Fruit fly (Drosophila melanogaster) whole organism, embryonic: ENCODE data around the gene L2HGDH.
A peak's percentile ranks its signal among the peaks of the same experiment; 100 is the strongest.

Experiments
- CG10274 ChIP-seq: fragments of 200-800 bp; sonication (Bioruptor generic); optimal IDR thresholded peaks from 3 replicates; lab custom pipeline; 2017; ENCODE audit warnings: missing biosample characterization, mild to moderate bottlenecking, missing genetic modification characterization
- CG10366 ChIP-seq: fragments of 200-800 bp; sonication (Bioruptor generic); IDR thresholded peaks from 2 replicates; pipeline ENCODE4 v1.3.6; 2022; ENCODE audit warnings: missing biosample characterization, missing genetic modification characterization
- CG10543 ChIP-seq: fragments of 200-800 bp; sonication (Bioruptor generic); optimal IDR thresholded peaks from 3 replicates; lab custom pipeline; 2017; ENCODE audit warnings: missing biosample characterization, mild to moderate bottlenecking, missing genetic modification characterization, moderate library complexity
- CG11093 ChIP-seq: fragments of 200-800 bp; sonication (Bioruptor generic); IDR thresholded peaks from 3 replicates; pipeline ENCODE4 v1.3.6; 2022; ENCODE audit warnings: missing biosample characterization, missing genetic modification characterization
- CG11560 ChIP-seq: fragments of 200-800 bp; sonication (Bioruptor generic); IDR thresholded peaks from 3 replicates; pipeline ENCODE4 v1.3.6; 2022; ENCODE audit warnings: missing biosample characterization, missing genetic modification characterization
- CG1529 ChIP-seq: fragments of 200-800 bp; sonication (Bioruptor generic); optimal IDR thresholded peaks from 3 replicates; lab custom pipeline; 2018; ENCODE audit warnings: missing biosample characterization, missing genetic modification characterization
- CG17328 ChIP-seq: fragments of 200-800 bp; sonication (Bioruptor generic); IDR thresholded peaks from 2 replicates; pipeline ENCODE4 v1.3.6; 2022; ENCODE audit warnings: missing biosample characterization, missing genetic modification characterization
- CG17385 ChIP-seq: fragments of 200-800 bp; sonication (Bioruptor generic); optimal IDR thresholded peaks from 3 replicates; lab custom pipeline; 2018; ENCODE audit warnings: missing biosample characterization, mild to moderate bottlenecking, missing genetic modification characterization
- CG17802 ChIP-seq: fragments of 200-800 bp; sonication (Bioruptor generic); optimal IDR thresholded peaks from 2 replicates; lab custom pipeline; 2018; ENCODE audit warnings: missing biosample characterization, mild to moderate bottlenecking, missing genetic modification characterization, moderate library complexity
- CG17912 ChIP-seq: fragments of 200-800 bp; sonication (Bioruptor generic); optimal IDR thresholded peaks from 2 replicates; lab custom pipeline; 2018; ENCODE audit warnings: missing biosample characterization, mild to moderate bottlenecking, missing genetic modification characterization
- CG2129 ChIP-seq: fragments of 200-800 bp; sonication (Bioruptor generic); IDR thresholded peaks from 2 replicates; pipeline ENCODE4 v1.3.6; 2022; ENCODE audit warnings: missing biosample characterization, missing genetic modification characterization; ENCODE audit not compliant: partially characterized antibody
- CG30403 ChIP-seq: fragments of 200-800 bp; sonication (Bioruptor generic); optimal IDR thresholded peaks from 3 replicates; lab custom pipeline; 2016; ENCODE audit warnings: missing biosample characterization, missing genetic modification characterization
- CG3847 ChIP-seq: fragments of 200-800 bp; sonication (Bioruptor generic); IDR thresholded peaks from 2 replicates; pipeline ENCODE4 v1.3.6; 2022; ENCODE audit warnings: missing biosample characterization, missing genetic modification characterization
- CG4617 ChIP-seq: fragments of 200-800 bp; sonication (Bioruptor generic); optimal IDR thresholded peaks from 3 replicates; lab custom pipeline; 2016; ENCODE audit warnings: missing biosample characterization, missing genetic modification characterization, borderline replicate concordance
- CG5180 ChIP-seq: fragments of 200-800 bp; sonication (Bioruptor generic); optimal IDR thresholded peaks from 3 replicates; lab custom pipeline; 2017; ENCODE audit warnings: missing biosample characterization, missing genetic modification characterization, mild to moderate bottlenecking, moderate library complexity, missing genetic modification reagents
- CG6254 ChIP-seq: fragments of 200-800 bp; sonication (Bioruptor generic); optimal IDR thresholded peaks from 3 replicates; lab custom pipeline; 2017; ENCODE audit warnings: mild to moderate bottlenecking, missing biosample characterization, missing genetic modification reagents, missing genetic modification characterization
- CG6654 ChIP-seq: fragments of 200-800 bp; sonication (Bioruptor generic); optimal IDR thresholded peaks from 2 replicates; lab custom pipeline; 2017; ENCODE audit warnings: missing biosample characterization, mild to moderate bottlenecking, missing genetic modification characterization
- CG7271 ChIP-seq: fragments of 200-800 bp; sonication (Bioruptor generic); optimal IDR thresholded peaks from 2 replicates; lab custom pipeline; 2018; ENCODE audit warnings: missing biosample characterization, mild to moderate bottlenecking, missing genetic modification characterization, moderate library complexity
- CG8089 ChIP-seq: fragments of 200-800 bp; sonication (Bioruptor generic); optimal IDR thresholded peaks from 3 replicates; lab custom pipeline; 2016; ENCODE audit warnings: missing biosample characterization, missing genetic modification characterization
- CkIIα-i1 ChIP-seq: fragments of 200-800 bp; sonication (Bioruptor generic); IDR thresholded peaks from 2 replicates; pipeline ENCODE4 v1.3.6; 2022; ENCODE audit warnings: missing biosample characterization, missing genetic modification characterization
- CoRest ChIP-seq: fragments of 200-800 bp; sonication (Bioruptor generic); optimal IDR thresholded peaks from 3 replicates; lab custom pipeline; 2018; ENCODE audit warnings: missing biosample characterization, mild to moderate bottlenecking, missing genetic modification characterization, moderate library complexity
- D19B ChIP-seq: fragments of 200-800 bp; sonication (Bioruptor generic); optimal IDR thresholded peaks from 2 replicates; lab custom pipeline; 2017; ENCODE audit warnings: missing biosample characterization, mild to moderate bottlenecking, missing genetic modification characterization
- Dp ChIP-seq: fragments of 200-800 bp; sonication (Bioruptor generic); optimal IDR thresholded peaks from 2 replicates; lab custom pipeline; 2018; ENCODE audit warnings: missing biosample characterization, mild to moderate bottlenecking, missing genetic modification characterization, moderate library complexity
- Hand ChIP-seq: fragments of 200-800 bp; sonication (Bioruptor generic); optimal IDR thresholded peaks from 2 replicates; lab custom pipeline; 2017; ENCODE audit warnings: mild to moderate bottlenecking, missing biosample characterization, missing genetic modification reagents, missing genetic modification characterization
- Hmr ChIP-seq: fragments of 200-800 bp; sonication (Bioruptor generic); optimal IDR thresholded peaks from 3 replicates; lab custom pipeline; 2017; ENCODE audit warnings: mild to moderate bottlenecking, missing biosample characterization, missing genetic modification reagents, missing genetic modification characterization
- Hr51 ChIP-seq, 2 experiments: fragments of 200-800 bp; sonication (Bioruptor generic); optimal IDR thresholded peaks; 2 replicates in 1 of 2; 3 replicates in 1 of 2; lab custom pipeline; 2016 to 2018; ENCODE audit warnings: missing biosample characterization in 2 of 2, missing genetic modification characterization in 2 of 2, mild to moderate bottlenecking in 1 of 2, moderate library complexity in 1 of 2
- Lhr ChIP-seq: fragments of 200-800 bp; sonication (Bioruptor generic); optimal IDR thresholded peaks from 3 replicates; lab custom pipeline; 2017; ENCODE audit warnings: mild to moderate bottlenecking, missing biosample characterization, missing genetic modification reagents, missing genetic modification characterization
- MBD-R2 ChIP-seq: fragments of 200-800 bp; sonication (Bioruptor generic); IDR thresholded peaks from 2 replicates; pipeline ENCODE4 v1.3.6; 2022; ENCODE audit warnings: missing biosample characterization, missing genetic modification characterization
- Max ChIP-seq: fragments of 200-800 bp; sonication (Bioruptor generic); optimal IDR thresholded peaks from 2 replicates; lab custom pipeline; 2016; ENCODE audit warnings: missing biosample characterization, mild to moderate bottlenecking, missing genetic modification characterization
- NfI ChIP-seq: fragments of 200-800 bp; sonication (Bioruptor generic); optimal IDR thresholded peaks from 3 replicates; lab custom pipeline; 2018; ENCODE audit warnings: missing biosample characterization, mild to moderate bottlenecking, missing genetic modification characterization, moderate library complexity
- Opbp ChIP-seq: fragments of 200-800 bp; sonication (Bioruptor generic); IDR thresholded peaks from 3 replicates; pipeline ENCODE4 v1.3.6; 2022; ENCODE audit warnings: missing biosample characterization, missing genetic modification characterization; ENCODE audit not compliant: partially characterized antibody
- PHDP ChIP-seq: fragments of 200-800 bp; sonication (Bioruptor generic); optimal IDR thresholded peaks from 3 replicates; lab custom pipeline; 2018; ENCODE audit warnings: missing biosample characterization, mild to moderate bottlenecking, missing genetic modification characterization, moderate library complexity
- Rfx ChIP-seq: fragments of 200-800 bp; sonication (Bioruptor generic); IDR thresholded peaks from 2 replicates; pipeline ENCODE4 v1.3.6; 2022; ENCODE audit warnings: missing biosample characterization, missing genetic modification characterization
- Scr ChIP-seq: fragments of 200-800 bp; sonication (Bioruptor generic); IDR thresholded peaks from 2 replicates; pipeline ENCODE4 v1.3.6; 2022; ENCODE audit warnings: missing biosample characterization, missing genetic modification characterization; ENCODE audit not compliant: partially characterized antibody
- Tbp ChIP-seq: fragments of >200 bp; optimal IDR thresholded peaks from 2 replicates; lab custom pipeline; 2018; ENCODE audit warnings: missing biosample characterization, missing genetic modification characterization
- chn ChIP-seq: fragments of 200-800 bp; sonication (Bioruptor generic); optimal IDR thresholded peaks from 2 replicates; lab custom pipeline; 2016; ENCODE audit warnings: missing biosample characterization, missing genetic modification characterization
- gsb ChIP-seq: fragments of 200-800 bp; sonication (Bioruptor generic); IDR thresholded peaks from 2 replicates; pipeline ENCODE4 v1.3.6; 2022; ENCODE audit warnings: missing biosample characterization, missing genetic modification characterization
- h ChIP-seq: fragments of >200 bp; optimal IDR thresholded peaks from 2 replicates; lab custom pipeline; 2017
- jumu ChIP-seq: fragments of 200-800 bp; sonication (Bioruptor generic); optimal IDR thresholded peaks from 3 replicates; lab custom pipeline; 2016; ENCODE audit warnings: missing biosample characterization, missing genetic modification characterization
- kay ChIP-seq: fragments of 200-800 bp; sonication (Bioruptor generic); optimal IDR thresholded peaks from 2 replicates; lab custom pipeline; 2016; ENCODE audit warnings: missing biosample characterization, missing genetic modification characterization
- mam ChIP-seq: fragments of 200-800 bp; sonication (Bioruptor generic); optimal IDR thresholded peaks from 3 replicates; lab custom pipeline; 2016; ENCODE audit warnings: missing biosample characterization, missing genetic modification characterization
- nmo ChIP-seq: fragments of 200-800 bp; sonication (Bioruptor generic); optimal IDR thresholded peaks from 2 replicates; lab custom pipeline; 2018; ENCODE audit warnings: missing biosample characterization, mild to moderate bottlenecking, missing genetic modification characterization, moderate library complexity
- salm ChIP-seq: fragments of 200-800 bp; sonication (Bioruptor generic); optimal IDR thresholded peaks from 2 replicates; lab custom pipeline; 2018; ENCODE audit warnings: missing biosample characterization, mild to moderate bottlenecking, missing genetic modification characterization
- schlank ChIP-seq: fragments of 200-800 bp; sonication (Bioruptor generic); optimal IDR thresholded peaks from 2 replicates; lab custom pipeline; 2018; ENCODE audit warnings: missing biosample characterization, mild to moderate bottlenecking, missing genetic modification characterization
- stwl ChIP-seq: fragments of 200-800 bp; sonication (Bioruptor generic); optimal IDR thresholded peaks from 3 replicates; lab custom pipeline; 2018; ENCODE audit warnings: missing biosample characterization, mild to moderate bottlenecking, missing genetic modification characterization, moderate library complexity
- sug ChIP-seq: fragments of 200-800 bp; optimal IDR thresholded peaks from 2 replicates; lab custom pipeline; 2019; ENCODE audit warnings: missing biosample characterization, mild to moderate bottlenecking, missing genetic modification characterization, moderate library complexity
- tll ChIP-seq, 2 experiments: fragments of 200-800 bp in 1 of 2; fragments of >200 bp in 1 of 2; sonication (Bioruptor generic) in 1 of 2; optimal IDR thresholded peaks; 2 replicates each; lab custom pipeline; 2017 to 2019; ENCODE audit warnings: missing biosample characterization in 2 of 2, missing genetic modification characterization in 2 of 2, mild to moderate bottlenecking in 1 of 2, moderate library complexity in 1 of 2
- tna ChIP-seq: fragments of 200-800 bp; sonication (Bioruptor generic); IDR thresholded peaks from 2 replicates; pipeline ENCODE4 v1.3.6; 2022; ENCODE audit warnings: missing biosample characterization, missing genetic modification characterization; ENCODE audit not compliant: partially characterized antibody
- unpg ChIP-seq: fragments of 200-800 bp; sonication (Bioruptor generic); optimal IDR thresholded peaks from 3 replicates; lab custom pipeline; 2018; ENCODE audit warnings: missing biosample characterization, mild to moderate bottlenecking, missing genetic modification characterization, moderate library complexity
- vvl ChIP-seq: fragments of 200-800 bp; sonication (Bioruptor generic); IDR thresholded peaks from 2 replicates; pipeline ENCODE4 v1.3.6; 2022; ENCODE audit warnings: missing biosample characterization, missing genetic modification characterization

Gene L2HGDH

dm6 chr2L:18966214-18966556, 8.1 kb downstream of the L2HGDH start (continued):
- TF ChIP-seq stwl (tag; lab: Kevin White, UChicago) = peak; percentile 6
- TF ChIP-seq unpg (GFP tag; lab: Kevin White, UChicago) = peak; percentile 79
- TF ChIP-seq Tbp (GFP tag; lab: Kevin White, UChicago) = no peak
- TF ChIP-seq tna (GFP tag; lab: Robert Waterston, UW) = no peak
- TF ChIP-seq CG10366 (GFP tag; lab: Robert Waterston, UW) = peak; percentile 88
- TF ChIP-seq Opbp (GFP tag; lab: Robert Waterston, UW) = no peak
- no peak for TF ChIP-seq CG2129 (GFP tag; lab: Robert Waterston, UW)
- peak; percentile 49 for TF ChIP-seq CG17802
- peak; percentile 92 for TF ChIP-seq vvl (GFP tag; lab: Robert Waterston, UW)
- peak; percentile 15 for TF ChIP-seq salm (tag; lab: Kevin White, UChicago)
- peak; percentile 65 for TF ChIP-seq nmo (GFP tag; lab: Kevin White, UChicago)
- TF ChIP-seq Rfx (GFP tag; lab: Robert Waterston, UW) = peak; percentile 98
- no peak for TF ChIP-seq kay (GFP tag; lab: Kevin White, UChicago)
- TF ChIP-seq CG10543 (GFP tag; lab: Kevin White, UChicago) = peak; percentile 59
- peak; percentile 76; the same call in 2 of the 3 replicates for TF ChIP-seq CG11560 (tag; lab: Robert Waterston, UW)
- peak; percentile 73 for TF ChIP-seq CoRest (tag; lab: Kevin White, UChicago)
- peak; percentile 56 for TF ChIP-seq CG10274 (GFP tag; lab: Kevin White, UChicago)
- no peak for TF ChIP-seq Dp (GFP tag; lab: Kevin White, UChicago)
- peak; percentile 73 for TF ChIP-seq NfI
- peak; percentile 46 for TF ChIP-seq CG7271
- TF ChIP-seq chn = no peak
- TF ChIP-seq sug (tag; lab: Kevin White, UChicago) = peak; percentile 87
- no peak for TF ChIP-seq Scr
- TF ChIP-seq PHDP (tag; lab: Kevin White, UChicago) = peak; percentile 84
- peak; percentile 34 for TF ChIP-seq CG4617
- peak; percentile 91 for TF ChIP-seq gsb (GFP tag; lab: Robert Waterston, UW)
- peak; percentile 49 for TF ChIP-seq schlank (tag; lab: Kevin White, UChicago)
- TF ChIP-seq CG17328 (GFP tag; lab: Robert Waterston, UW) = peak; percentile 85
- TF ChIP-seq Lhr (GFP tag; lab: Kevin White, UChicago) = no peak
- no peak for TF ChIP-seq jumu (GFP tag; lab: Kevin White, UChicago)
- peak; percentile 77 for TF ChIP-seq Hmr (GFP tag; lab: Kevin White, UChicago)
- TF ChIP-seq CG6654 = peak; percentile 30
- TF ChIP-seq CG5180 (GFP tag; lab: Kevin White, UChicago) = no peak
- TF ChIP-seq CG30403 = peak; percentile 57
- TF ChIP-seq CG1529 = no peak
- TF ChIP-seq Max (GFP tag; lab: Kevin White, UChicago) = peak; percentile 69
- TF ChIP-seq tll (GFP tag; optimal IDR thresholded peaks at IDR 0.05; lab: Kevin White, UChicago) = no peak
- TF ChIP-seq CkIIα-i1 (GFP tag; lab: Robert Waterston, UW) = peak; percentile 67; the same call in 1 of the 2 replicates
- peak; percentile 27 to 63 for TF ChIP-seq Hr51 (GFP tag; optimal IDR thresholded peaks at IDR 0.05; lab: Kevin White, UChicago)
- TF ChIP-seq MBD-R2 (GFP tag; lab: Robert Waterston, UW) = peak; percentile 83
- TF ChIP-seq Hand (GFP tag; lab: Kevin White, UChicago) = peak; percentile 63
- TF ChIP-seq mam (GFP tag; lab: Kevin White, UChicago) = peak; percentile 66
- peak; percentile 93 for TF ChIP-seq CG3847 (GFP tag; lab: Robert Waterston, UW)
- peak; percentile 69; the same call in 2 of the 3 replicates for TF ChIP-seq CG11093 (GFP tag; lab: Robert Waterston, UW)
- peak; percentile 47 for TF ChIP-seq CG6254 (GFP tag; lab: Kevin White, UChicago)
- TF ChIP-seq D19B (GFP tag; lab: Kevin White, UChicago) = no peak
- peak; percentile 70 for TF ChIP-seq CG17385 (GFP tag; lab: Kevin White, UChicago)
- TF ChIP-seq h (lab: Kevin White, UChicago) = no peak
- TF ChIP-seq CG8089 (GFP tag; lab: Kevin White, UChicago) = peak; percentile 37
- TF ChIP-seq CG17912 = no peak
